Fruit fly (Drosophila melanogaster): Measurements from ENCODE around the gene SdicA.
"Not testable (repeated sequence)": the region's sequence is repeated elsewhere in the genome, so short reads cannot be mapped to it uniquely, and the experiment has no call there.

- not testable (repeated sequence) for TF ChIP-seq bab2 (GFP tag; optimal IDR thresholded peaks at IDR 0.05); ato (GFP tag; IDR thresholded peaks at IDR 0.05; ENCODE audit: partially characterized antibody); CG17802 (tag; optimal IDR thresholded peaks at IDR 0.05); crc (GFP tag; optimal IDR thresholded peaks at IDR 0.05); Taf1 (GFP tag; IDR thresholded peaks at IDR 0.05); B-H1 (GFP tag; IDR thresholded peaks at IDR 0.05); Lim3 (GFP tag; IDR thresholded peaks at IDR 0.05); zfh2 (GFP tag; optimal IDR thresholded peaks at IDR 0.05); psq (GFP tag; optimal IDR thresholded peaks at IDR 0.05); B-H2 (GFP tag; optimal IDR thresholded peaks at IDR 0.05); CG11085 (GFP tag; IDR thresholded peaks at IDR 0.05); Nf-YA (GFP tag; IDR thresholded peaks at IDR 0.05); Blimp-1 (GFP tag; optimal IDR thresholded peaks at IDR 0.05)
Measured at dm6 chrX:20178538-20178937, 23.2 kb downstream of the SdicA start, which contains the start of gene Sdic1.

Measured in whole organism, embryonic.